Worm (Caenorhabditis elegans) whole organism, early embryonic: Measurements from ENCODE around the gene gpcp-2.

Experiments used
- B0310.2 ChIP-seq: sonication (generic microtip); optimal IDR thresholded peaks from 2 replicates; lab custom pipeline; 2016; ENCODE audit warnings: mild to moderate bottlenecking, missing genetic modification characterization, missing compliant biosample characterization
- F13C5.2 ChIP-seq: sonication (generic microtip); optimal IDR thresholded peaks from 2 replicates; lab custom pipeline; 2017; ENCODE audit warnings: mild to moderate bottlenecking, missing genetic modification characterization, inconsistent platforms, missing compliant biosample characterization
- aly-1 ChIP-seq: sonication (generic microtip); optimal IDR thresholded peaks from 2 replicates; lab custom pipeline; 2016; ENCODE audit warnings: missing genetic modification characterization, missing compliant biosample characterization
- ama-1 ChIP-seq: fragments of 150-350 bp; optimal IDR thresholded peaks from 2 replicates; lab custom pipeline; 2014
- ceh-13 ChIP-seq: fragments of 200-800 bp; sonication (Bioruptor generic); optimal IDR thresholded peaks from 2 replicates; lab custom pipeline; 2018; ENCODE audit warnings: mild to moderate bottlenecking, missing genetic modification characterization, missing compliant biosample characterization
- ceh-36 ChIP-seq: sonication (generic microtip); optimal IDR thresholded peaks from 2 replicates; lab custom pipeline; 2016; ENCODE audit warnings: missing genetic modification characterization, inconsistent platforms, missing compliant biosample characterization
- ets-7 ChIP-seq: sonication (generic microtip); optimal IDR thresholded peaks from 2 replicates; lab custom pipeline; 2016; ENCODE audit warnings: missing genotype, missing genetic modification characterization, missing compliant biosample characterization
- flt-1 ChIP-seq: fragments of 200-800 bp; sonication (Bioruptor generic); IDR thresholded peaks from 2 replicates; pipeline ENCODE4 v1.3.6; 2022; ENCODE audit warnings: missing genetic modification characterization, missing compliant biosample characterization
- hmbx-1 ChIP-seq: sonication (generic microtip); optimal IDR thresholded peaks from 2 replicates; lab custom pipeline; 2016; ENCODE audit warnings: mild to moderate bottlenecking, missing genetic modification characterization, missing compliant biosample characterization
- hmg-4 ChIP-seq: fragments of 200-800 bp; sonication (Bioruptor generic); optimal IDR thresholded peaks from 2 replicates; lab custom pipeline; 2018; ENCODE audit warnings: mild to moderate bottlenecking, missing genetic modification characterization, missing compliant biosample characterization
- hnd-1 ChIP-seq: sonication (generic microtip); optimal IDR thresholded peaks from 2 replicates; lab custom pipeline; 2016; ENCODE audit warnings: missing genetic modification characterization, missing compliant biosample characterization
- pes-1 ChIP-seq: fragments of 200-800 bp; sonication (Bioruptor generic); IDR thresholded peaks from 2 replicates; pipeline ENCODE4 v1.3.6; 2022; ENCODE audit warnings: missing genetic modification reagents, missing genetic modification characterization, missing compliant biosample characterization
- scrt-1 ChIP-seq: fragments of 200-800 bp; sonication (Bioruptor generic); IDR thresholded peaks from 2 replicates; pipeline ENCODE4 v1.3.6; 2022; ENCODE audit warnings: missing genetic modification characterization, missing compliant biosample characterization
- sea-1 ChIP-seq: fragments of 200-800 bp; sonication (Bioruptor generic); conservative IDR thresholded peaks from 2 replicates; pipeline ENCODE4 v1.3.6; 2022; ENCODE audit warnings: missing genetic modification characterization, missing compliant biosample characterization
- tbx-11 ChIP-seq: fragments of 200-800 bp; sonication (Bioruptor generic); IDR thresholded peaks from 2 replicates; pipeline ENCODE4 v1.3.6; 2022; ENCODE audit warnings: missing genetic modification characterization, missing compliant biosample characterization
- tbx-37 ChIP-seq: fragments of 200-800 bp; sonication (Bioruptor generic); conservative IDR thresholded peaks from 2 replicates; pipeline ENCODE4 v1.3.6; 2022; ENCODE audit warnings: missing genetic modification reagents, missing genetic modification characterization, missing compliant biosample characterization
- tra-4 ChIP-seq: sonication (generic microtip); optimal IDR thresholded peaks from 2 replicates; lab custom pipeline; 2017; ENCODE audit warnings: missing genetic modification characterization, missing compliant biosample characterization

gpcp-2 gene

ce11 chrII:8099212-8099784, 26.1 kb upstream of the gpcp-2 start:
- TF ChIP-seq F13C5.2 (tag; lab: Kevin White, UChicago) (no peak), tra-4 (tag; lab: Kevin White, UChicago) (no peak), ceh-36 (tag; lab: Kevin White, UChicago) (no peak), ets-7 (tag; lab: Kevin White, UChicago) (no peak), tbx-11 (GFP tag; lab: Robert Waterston, UW) (no peak), tbx-37 (no peak), hmg-4 (GFP tag; lab: Kevin White, UChicago) (no peak), ceh-13 (no peak), scrt-1 (GFP tag; lab: Robert Waterston, UW) (no peak), hmbx-1 (tag; lab: Kevin White, UChicago) (no peak)

DNA sequence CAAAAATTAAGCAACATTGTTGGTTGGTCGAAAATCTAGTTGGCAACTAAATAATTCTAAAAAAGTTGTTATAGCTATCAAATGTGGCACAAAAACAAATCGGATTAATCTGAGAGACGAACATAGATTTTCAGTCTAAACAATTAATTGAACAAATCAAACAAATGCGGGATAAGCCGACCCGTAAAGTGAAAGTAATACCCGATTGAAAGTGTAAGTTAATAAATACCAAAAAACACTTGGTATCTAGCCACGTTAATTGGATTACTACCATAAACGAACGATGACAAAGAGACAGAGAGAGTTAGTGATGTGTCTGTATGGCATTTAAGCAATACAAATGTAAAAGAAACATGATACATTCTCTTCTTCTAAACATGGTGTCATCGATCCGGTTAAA, 20.7 kb upstream of the gpcp-2 start:
- no peak for TF ChIP-seq ceh-36 (tag; lab: Kevin White, UChicago)
- TF ChIP-seq F13C5.2 (tag; lab: Kevin White, UChicago), result no peak
- no peak for TF ChIP-seq flt-1 (GFP tag; lab: Robert Waterston, UW)
- no peak for TF ChIP-seq pes-1
- no peak for TF ChIP-seq hmg-4 (GFP tag; lab: Kevin White, UChicago)
- no peak for TF ChIP-seq ets-7 (tag; lab: Kevin White, UChicago)
- TF ChIP-seq B0310.2, result no peak
- no peak for TF ChIP-seq ceh-13
- TF ChIP-seq hnd-1 (tag; lab: Kevin White, UChicago), result no peak
- TF ChIP-seq hmbx-1 (tag; lab: Kevin White, UChicago), result no peak
- TF ChIP-seq tra-4 (tag; lab: Kevin White, UChicago), result no peak
- TF ChIP-seq aly-1 (tag; lab: Kevin White, UChicago), result no peak
- no peak for TF ChIP-seq sea-1 (GFP tag; lab: Robert Waterston, UW)
- no peak for TF ChIP-seq ama-1

ce11 chrII:8093283-8093682, 20.1 kb upstream of the gpcp-2 start:
- TF ChIP-seq ama-1, result no peak
- TF ChIP-seq pes-1, result no peak
- TF ChIP-seq tbx-37, result no peak
- no peak for TF ChIP-seq scrt-1 (GFP tag; lab: Robert Waterston, UW)
- no peak for TF ChIP-seq tra-4 (tag; lab: Kevin White, UChicago)
- no peak for TF ChIP-seq B0310.2

- TF ChIP-seq hnd-1 (tag; lab: Kevin White, UChicago) (no peak), hmbx-1 (tag; lab: Kevin White, UChicago) (no peak), tra-4 (tag; lab: Kevin White, UChicago) (no peak), ets-7 (tag; lab: Kevin White, UChicago) (no peak), sea-1 (GFP tag; lab: Robert Waterston, UW) (no peak), pes-1 (no peak), hmg-4 (GFP tag; lab: Kevin White, UChicago) (no peak), B0310.2 (no peak), flt-1 (GFP tag; lab: Robert Waterston, UW) (no peak), ceh-36 (tag; lab: Kevin White, UChicago) (no peak), aly-1 (tag; lab: Kevin White, UChicago) (no peak), tbx-37 (no peak)
Measured at ce11 chrII:8092537-8092936, 19.4 kb upstream of the gpcp-2 start, which contains the start of gene ltd-1. TSS of gene ltd-1 (minus strand) at chrII:8092754.

DNA sequence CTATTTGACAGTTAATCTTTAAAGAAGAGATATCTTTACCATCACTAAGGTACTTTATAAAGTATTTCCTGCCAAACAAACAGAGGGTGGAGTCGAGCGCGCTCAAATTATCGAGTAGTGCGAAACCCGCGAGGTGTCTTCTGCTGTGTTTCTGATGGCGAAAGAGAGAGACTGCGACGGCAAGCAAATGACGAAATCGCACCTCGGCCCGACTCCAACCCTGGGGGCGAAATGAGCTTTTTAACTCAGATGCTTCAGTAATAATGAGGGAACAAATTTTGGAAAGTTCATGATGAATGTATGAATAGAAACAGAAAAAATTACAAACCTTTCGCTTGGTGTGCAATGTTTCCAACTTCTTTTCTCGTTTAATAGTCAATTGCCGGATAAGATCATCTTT, 18.4 kb upstream of the gpcp-2 start:
- TF ChIP-seq ets-7 (tag; lab: Kevin White, UChicago) (no peak), ama-1 (peak; percentile 66), hmg-4 (GFP tag; lab: Kevin White, UChicago) (peak; percentile 20)

DNA sequence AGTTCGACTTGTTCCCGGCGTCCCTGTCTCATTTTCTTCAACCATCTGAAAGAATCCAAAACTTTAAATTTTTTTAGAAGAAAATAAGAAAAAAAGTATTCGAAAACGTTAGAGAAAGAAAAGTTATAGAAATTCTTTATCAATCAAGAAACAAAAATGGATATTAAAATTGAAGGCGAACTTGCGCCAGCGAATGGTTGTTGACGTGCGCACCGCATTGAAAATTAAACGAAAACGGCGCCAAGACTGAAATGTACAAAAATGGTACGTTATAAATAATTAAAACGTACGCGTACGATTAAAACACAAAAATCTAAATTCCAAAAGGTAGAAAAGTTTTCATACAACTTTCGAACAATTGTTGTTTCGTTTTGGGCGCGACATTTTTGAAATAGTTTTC, 13.6 kb upstream of the gpcp-2 start, which contains the start of gene K02C4.3:
TSS of gene K02C4.3 (minus strand) at position 51 of the 400 bp plus-strand sequence.
- no peak for TF ChIP-seq tbx-37
- no peak for TF ChIP-seq sea-1 (GFP tag; lab: Robert Waterston, UW)
- TF ChIP-seq B0310.2, result no peak
- TF ChIP-seq hmg-4 (GFP tag; lab: Kevin White, UChicago), result no peak
- no peak for TF ChIP-seq aly-1 (tag; lab: Kevin White, UChicago)
- TF ChIP-seq hnd-1 (tag; lab: Kevin White, UChicago), result no peak
- TF ChIP-seq tbx-11 (GFP tag; lab: Robert Waterston, UW), result no peak
- no peak for TF ChIP-seq pes-1
- no peak for TF ChIP-seq F13C5.2 (tag; lab: Kevin White, UChicago)
- TF ChIP-seq ets-7 (tag; lab: Kevin White, UChicago), result no peak
- no peak for TF ChIP-seq ama-1
- TF ChIP-seq hmbx-1 (tag; lab: Kevin White, UChicago), result no peak
- no peak for TF ChIP-seq ceh-36 (tag; lab: Kevin White, UChicago)
- TF ChIP-seq flt-1 (GFP tag; lab: Robert Waterston, UW), result no peak
- TF ChIP-seq tra-4 (tag; lab: Kevin White, UChicago), result no peak

ce11 chrII:8078041-8078440, 4.9 kb upstream of the gpcp-2 start, which contains the start of gene K02C4.5:
TSS of gene K02C4.5 (plus strand) at chrII:8078435.
- no peak for TF ChIP-seq tbx-11 (GFP tag; lab: Robert Waterston, UW)
- no peak for TF ChIP-seq aly-1 (tag; lab: Kevin White, UChicago)
- no peak for TF ChIP-seq scrt-1 (GFP tag; lab: Robert Waterston, UW)
- TF ChIP-seq flt-1 (GFP tag; lab: Robert Waterston, UW), result no peak
- TF ChIP-seq ets-7 (tag; lab: Kevin White, UChicago), result no peak
- TF ChIP-seq hmbx-1 (tag; lab: Kevin White, UChicago), result no peak
- TF ChIP-seq ceh-13, result no peak
- no peak for TF ChIP-seq hnd-1 (tag; lab: Kevin White, UChicago)
- no peak for TF ChIP-seq F13C5.2 (tag; lab: Kevin White, UChicago)
- no peak for TF ChIP-seq B0310.2
